Fruit fly (Drosophila melanogaster) S2 (cell line): ENCODE data around the gene CG3149.

ENCODE experiments used
- CG8478 ChIP-seq: fragments of >200 bp; optimal IDR thresholded peaks from 2 replicates; lab custom pipeline; 2018
- CTCF ChIP-seq, 2 experiments: fragments of >200 bp; optimal IDR thresholded peaks; 2 replicates each; lab custom pipeline; 2018

DNA sequence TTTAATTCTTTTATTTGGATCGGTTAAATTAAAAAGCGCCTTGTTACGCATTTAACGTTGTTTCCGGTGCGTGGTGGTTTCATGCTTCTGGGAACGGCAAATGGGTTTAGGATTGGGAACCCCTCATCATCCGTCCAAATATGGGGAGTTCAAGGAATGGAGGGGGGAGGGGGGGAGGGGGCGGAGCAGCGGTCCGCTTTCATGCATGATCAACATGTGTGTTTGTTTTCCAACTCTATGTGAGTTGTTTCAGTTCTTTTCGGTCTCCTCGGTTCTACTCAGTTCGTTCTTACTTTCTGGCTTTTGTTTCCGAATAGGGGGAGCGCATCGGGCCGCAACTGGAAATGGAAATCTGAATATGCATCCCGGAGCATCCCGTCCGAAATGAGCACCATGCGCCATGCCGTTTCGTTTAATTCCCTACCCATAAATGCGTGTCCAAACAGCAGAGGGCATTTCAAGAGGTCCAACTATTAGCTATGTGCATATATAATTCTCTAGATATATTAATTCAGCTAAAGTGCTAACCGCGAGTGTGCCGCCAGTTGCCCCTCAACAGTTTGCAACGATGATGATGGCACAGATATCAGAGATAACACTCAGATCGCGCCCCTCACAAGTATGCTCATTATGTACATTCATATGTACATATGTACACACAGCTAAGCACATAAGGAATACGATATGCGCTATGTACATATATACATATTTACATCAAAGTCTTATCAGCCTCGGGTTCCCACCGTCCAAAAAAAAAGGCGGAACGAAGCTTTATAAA, 17.4 kb downstream of the CG3149 start:
- TF ChIP-seq CG8478 (no peak), CTCF (optimal IDR thresholded peaks at IDR 0.05; lab: Kevin White, UChicago) (no peak)
